Fruit fly (Drosophila melanogaster): ENCODE measurements around the gene CG12118.

DNA sequence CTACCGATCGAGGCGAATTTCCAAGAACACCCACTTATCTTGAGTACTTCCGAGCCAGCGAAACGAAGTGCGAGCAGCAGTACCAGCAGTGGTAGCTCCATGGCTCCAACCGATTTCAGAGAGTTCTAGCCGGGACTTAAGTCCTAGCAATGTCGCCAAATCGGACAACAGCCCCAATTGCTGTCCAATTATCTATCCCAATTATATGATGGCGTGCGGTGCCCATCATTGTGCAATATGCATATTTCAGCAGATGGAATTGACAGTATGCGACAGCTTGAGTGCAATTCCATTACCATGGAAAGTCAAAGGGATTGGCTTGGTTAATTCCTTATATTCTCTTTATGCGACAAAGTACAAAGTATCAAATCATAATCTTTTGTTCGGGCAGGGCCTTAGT lies 40.3 kb upstream of the CG12118 start, which contains the start of gene Ir8a:
- TF ChIP-seq Sin3A (optimal IDR thresholded peaks at IDR 0.05): no peak
- TF ChIP-seq insv (optimal IDR thresholded peaks at IDR 0.05): no peak
